Fruit fly (Drosophila melanogaster) whole organism, embryonic: Measurements from ENCODE around the gene Kaz-m1.

Experiments used
- Atf3 ChIP-seq: fragments of 200-800 bp; sonication (Bioruptor generic); optimal IDR thresholded peaks from 3 replicates; lab custom pipeline; 2016; ENCODE audit warnings: missing biosample characterization, missing genetic modification characterization
- Awh ChIP-seq: fragments of 200-800 bp; sonication (Bioruptor generic); IDR thresholded peaks from 2 replicates; pipeline ENCODE4, ENCODE4 v1.3.6; 2022; ENCODE audit warnings: missing biosample characterization, missing genetic modification characterization
- Blimp-1 ChIP-seq: fragments of 200-800 bp; sonication (Bioruptor generic); optimal IDR thresholded peaks from 3 replicates; lab custom pipeline; 2018; ENCODE audit warnings: missing biosample characterization, missing genetic modification characterization, mild to moderate bottlenecking, moderate library complexity, missing genetic modification reagents
- CG10209 ChIP-seq: fragments of 200-800 bp; sonication (Bioruptor generic); optimal IDR thresholded peaks from 3 replicates; lab custom pipeline; 2017; ENCODE audit warnings: missing biosample characterization, mild to moderate bottlenecking, missing genetic modification characterization, missing genetic modification reagents
- CG1024 ChIP-seq: fragments of 200-800 bp; sonication (Bioruptor generic); IDR thresholded peaks from 2 replicates; pipeline ENCODE4 v1.3.6; 2022; ENCODE audit warnings: missing biosample characterization, missing genetic modification characterization
- CG12155 ChIP-seq: fragments of 200-800 bp; sonication (Bioruptor generic); optimal IDR thresholded peaks from 3 replicates; lab custom pipeline; 2016; ENCODE audit warnings: missing biosample characterization, missing genetic modification characterization
- CG14667 ChIP-seq: fragments of 200-800 bp; sonication (Bioruptor generic); IDR thresholded peaks from 2 replicates; pipeline ENCODE4 v1.3.6; 2022; ENCODE audit warnings: missing biosample characterization, missing genetic modification characterization
- CG17359 ChIP-seq: fragments of 200-800 bp; sonication (Bioruptor generic); optimal IDR thresholded peaks from 3 replicates; lab custom pipeline; 2018; ENCODE audit warnings: missing biosample characterization, mild to moderate bottlenecking, missing genetic modification characterization, moderate library complexity
- CG18011 ChIP-seq: fragments of 200-800 bp; sonication (Bioruptor generic); optimal IDR thresholded peaks from 2 replicates; lab custom pipeline; 2017; ENCODE audit warnings: missing biosample characterization, missing genetic modification characterization, mild to moderate bottlenecking, moderate library complexity, missing genotype
- CG18599 ChIP-seq: fragments of 200-800 bp; sonication (Bioruptor generic); optimal IDR thresholded peaks from 3 replicates; lab custom pipeline; 2017; ENCODE audit warnings: missing biosample characterization, missing genetic modification characterization, mild to moderate bottlenecking, moderate library complexity, missing genetic modification reagents
- CG2875 ChIP-seq: fragments of 200-800 bp; sonication (Bioruptor generic); optimal IDR thresholded peaks from 2 replicates; lab custom pipeline; 2017; ENCODE audit warnings: missing biosample characterization, mild to moderate bottlenecking, missing genetic modification characterization, missing genetic modification reagents
- CG30403 ChIP-seq: fragments of 200-800 bp; sonication (Bioruptor generic); optimal IDR thresholded peaks from 3 replicates; lab custom pipeline; 2016; ENCODE audit warnings: missing biosample characterization, missing genetic modification characterization
- CG32772 ChIP-seq: fragments of 200-800 bp; sonication (Bioruptor generic); IDR thresholded peaks from 2 replicates; pipeline ENCODE4 v1.3.6; 2022; ENCODE audit warnings: missing biosample characterization, missing genetic modification characterization
- CG3847 ChIP-seq: fragments of 200-800 bp; sonication (Bioruptor generic); IDR thresholded peaks from 2 replicates; pipeline ENCODE4 v1.3.6; 2022; ENCODE audit warnings: missing biosample characterization, missing genetic modification characterization
- CG42726 ChIP-seq: fragments of 200-800 bp; sonication (Bioruptor generic); IDR thresholded peaks from 2 replicates; pipeline ENCODE4 v1.3.6; 2022; ENCODE audit warnings: missing biosample characterization, missing genetic modification characterization; ENCODE audit not compliant: partially characterized antibody
- CG9215 ChIP-seq: fragments of 200-800 bp; sonication (Bioruptor generic); IDR thresholded peaks from 2 replicates; pipeline ENCODE4 v1.3.6; 2022; ENCODE audit warnings: missing biosample characterization, missing genetic modification characterization
- D19B ChIP-seq: fragments of 200-800 bp; sonication (Bioruptor generic); optimal IDR thresholded peaks from 2 replicates; lab custom pipeline; 2017; ENCODE audit warnings: missing biosample characterization, mild to moderate bottlenecking, missing genetic modification characterization
- HLHmδ ChIP-seq: fragments of 200-800 bp; sonication (Bioruptor generic); optimal IDR thresholded peaks from 2 replicates; lab custom pipeline; 2018; ENCODE audit warnings: missing biosample characterization, mild to moderate bottlenecking, missing genetic modification characterization, moderate library complexity
- Hmr ChIP-seq: fragments of 200-800 bp; sonication (Bioruptor generic); optimal IDR thresholded peaks from 3 replicates; lab custom pipeline; 2017; ENCODE audit warnings: mild to moderate bottlenecking, missing biosample characterization, missing genetic modification reagents, missing genetic modification characterization
- Oli ChIP-seq: fragments of 200-800 bp; sonication (Bioruptor generic); optimal IDR thresholded peaks from 2 replicates; lab custom pipeline; 2018; ENCODE audit warnings: missing biosample characterization, mild to moderate bottlenecking, missing genetic modification characterization, moderate library complexity
- Ravus ChIP-seq: fragments of 200-800 bp; sonication (Bioruptor generic); IDR thresholded peaks from 2 replicates; pipeline ENCODE4 v1.3.6; 2022; ENCODE audit warnings: missing biosample characterization, missing genetic modification characterization
- Side ChIP-seq: fragments of 200-800 bp; sonication (Bioruptor generic); optimal IDR thresholded peaks from 2 replicates; lab custom pipeline; 2016; ENCODE audit warnings: missing biosample characterization, missing genetic modification characterization
- bab2 ChIP-seq: fragments of 200-800 bp; sonication (Bioruptor generic); optimal IDR thresholded peaks from 2 replicates; lab custom pipeline; 2016; ENCODE audit warnings: missing biosample characterization, missing genetic modification characterization
- bbx ChIP-seq: fragments of 200-800 bp; sonication (Bioruptor generic); IDR thresholded peaks from 2 replicates; pipeline ENCODE4 v1.3.6; 2022; ENCODE audit warnings: missing biosample characterization, missing genetic modification characterization; ENCODE audit not compliant: partially characterized antibody
- bcd ChIP-seq: fragments of 200-800 bp; sonication (Bioruptor generic); optimal IDR thresholded peaks from 2 replicates; lab custom pipeline; 2017; ENCODE audit warnings: missing biosample characterization, mild to moderate bottlenecking, missing genetic modification characterization
- bsh ChIP-seq, 2 experiments: fragments of 200-800 bp; sonication (Bioruptor generic); optimal IDR thresholded peaks; 2 replicates each; lab custom pipeline; 2017 to 2018; ENCODE audit warnings: mild to moderate bottlenecking in 2 of 2, missing biosample characterization in 2 of 2, missing genetic modification characterization in 2 of 2, moderate library complexity in 1 of 2
- emc ChIP-seq: fragments of 200-800 bp; sonication (Bioruptor generic); optimal IDR thresholded peaks from 2 replicates; lab custom pipeline; 2016; ENCODE audit warnings: missing biosample characterization, missing genetic modification characterization
- esg ChIP-seq: fragments of 200-800 bp; sonication (Bioruptor generic); conservative IDR thresholded peaks from 2 replicates; pipeline ENCODE4 v1.3.6; 2022; ENCODE audit warnings: missing biosample characterization, missing genetic modification characterization
- eve ChIP-seq, 2 experiments: fragments of >200 bp; optimal IDR thresholded peaks; 2 replicates each; lab custom pipeline; 2017; ENCODE audit warnings: missing biosample characterization in 2 of 2, missing genetic modification characterization in 2 of 2
- fd102C ChIP-seq: fragments of 200-800 bp; sonication (Bioruptor generic); optimal IDR thresholded peaks from 2 replicates; lab custom pipeline; 2018; ENCODE audit warnings: missing biosample characterization, mild to moderate bottlenecking, missing genetic modification characterization, moderate library complexity
- fd96Cb ChIP-seq: fragments of 200-800 bp; sonication (Bioruptor generic); optimal IDR thresholded peaks from 2 replicates; lab custom pipeline; 2018; ENCODE audit warnings: missing biosample characterization, mild to moderate bottlenecking, missing genetic modification characterization, moderate library complexity
- fru ChIP-seq: fragments of >200 bp; optimal IDR thresholded peaks from 2 replicates; lab custom pipeline; 2017
- gem ChIP-seq: fragments of 200-800 bp; sonication (Bioruptor generic); optimal IDR thresholded peaks from 2 replicates; lab custom pipeline; 2019; ENCODE audit warnings: missing biosample characterization, mild to moderate bottlenecking, missing genetic modification characterization, moderate library complexity
- gt ChIP-seq: fragments of 200-800 bp; sonication (Bioruptor generic); IDR thresholded peaks from 2 replicates; pipeline ENCODE4 v1.3.6; 2022; ENCODE audit warnings: missing biosample characterization, missing genetic modification characterization
- knrl ChIP-seq: fragments of 200-800 bp; sonication (Bioruptor generic); IDR thresholded peaks from 3 replicates; pipeline ENCODE4 v1.3.6; 2022; ENCODE audit warnings: missing biosample characterization, missing genetic modification characterization; ENCODE audit not compliant: partially characterized antibody
- odd ChIP-seq: fragments of 200-800 bp; sonication (Bioruptor generic); optimal IDR thresholded peaks from 2 replicates; lab custom pipeline; 2017; ENCODE audit warnings: missing biosample characterization, mild to moderate bottlenecking, missing genetic modification characterization
- pb ChIP-seq: fragments of 200-800 bp; sonication (Bioruptor generic); optimal IDR thresholded peaks from 3 replicates; lab custom pipeline; 2016; ENCODE audit warnings: missing biosample characterization, missing genetic modification characterization
- psq ChIP-seq: fragments of 200-800 bp; sonication (Bioruptor generic); optimal IDR thresholded peaks from 2 replicates; lab custom pipeline; 2017; ENCODE audit warnings: missing biosample characterization, missing genetic modification characterization
- row ChIP-seq: fragments of 200-800 bp; sonication (Bioruptor generic); IDR thresholded peaks from 3 replicates; pipeline ENCODE4 v1.3.6; 2022; ENCODE audit warnings: missing biosample characterization, missing genetic modification characterization
- seq ChIP-seq: fragments of 200-800 bp; sonication (Bioruptor generic); IDR thresholded peaks from 2 replicates; pipeline ENCODE4 v1.3.6; 2022; ENCODE audit warnings: missing biosample characterization, missing genetic modification characterization
- shn ChIP-seq: fragments of 200-800 bp; sonication (Bioruptor generic); optimal IDR thresholded peaks from 3 replicates; lab custom pipeline; 2016; ENCODE audit warnings: missing biosample characterization, missing genetic modification characterization
- stc ChIP-seq: fragments of 200-800 bp; sonication (Bioruptor generic); IDR thresholded peaks from 2 replicates; pipeline ENCODE4 v1.3.6; 2022; ENCODE audit warnings: missing biosample characterization, missing genetic modification characterization
- tx ChIP-seq: fragments of 200-800 bp; sonication (Bioruptor generic); optimal IDR thresholded peaks from 2 replicates; lab custom pipeline; 2016; ENCODE audit warnings: missing biosample characterization, missing genetic modification characterization
- wek ChIP-seq: fragments of 200-800 bp; sonication (Bioruptor generic); optimal IDR thresholded peaks from 3 replicates; lab custom pipeline; 2018; ENCODE audit warnings: missing biosample characterization, mild to moderate bottlenecking, missing genetic modification characterization, moderate library complexity
- zen2 ChIP-seq: fragments of 200-800 bp; sonication (Bioruptor generic); IDR thresholded peaks from 3 replicates; pipeline ENCODE4 v1.3.6; 2022; ENCODE audit warnings: missing biosample characterization, missing genetic modification characterization; ENCODE audit not compliant: partially characterized antibody
- zfh2 ChIP-seq: fragments of 200-800 bp; sonication (Bioruptor generic); optimal IDR thresholded peaks from 2 replicates; lab custom pipeline; 2016; ENCODE audit warnings: missing biosample characterization, missing genetic modification characterization

Gene Kaz-m1

dm6 chr3R:26052150-26052908, 37.8 kb downstream of the Kaz-m1 start, which contains the start of the genes Exo84 and Vps2 (continued):
- TF ChIP-seq bab2 (peak; percentile 38), bsh (GFP tag; optimal IDR thresholded peaks at IDR 0.05; lab: Kevin White, UChicago) (peak in 1 of 2 experiments; percentile 17), HLHmδ (GFP tag; lab: Kevin White, UChicago) (no peak), Hmr (GFP tag; lab: Kevin White, UChicago) (no peak)

dm6 chr3R:26055214-26055632, 40.7 kb downstream of the Kaz-m1 start, which contains the start of gene Cmpk:
Cmpk (minus strand) TSS chr3R:26055438.
- TF ChIP-seq CG2875 (GFP tag; lab: Kevin White, UChicago) (peak; percentile 74), seq (GFP tag; lab: Robert Waterston, UW) (0 out of 2 replicates have a peak, but pooled peaks have one; percentile 31), bbx (peak; percentile 68; the same call in 1 of the 2 replicates), Oli (tag; lab: Kevin White, UChicago) (peak; percentile 41), CG30403 (GFP tag; lab: Kevin White, UChicago) (peak; percentile 36), CG42726 (GFP tag; lab: Robert Waterston, UW) (peak; percentile 58; the same call in 1 of the 2 replicates), CG3847 (GFP tag; lab: Robert Waterston, UW) (0 out of 2 replicates have a peak, but pooled peaks have one; percentile 52), psq (peak; percentile 12), Blimp-1 (no peak), Atf3 (GFP tag; lab: Kevin White, UChicago) (peak; percentile 67), CG18599 (GFP tag; lab: Kevin White, UChicago) (peak; percentile 84), zfh2 (peak; percentile 68), row (peak; percentile 51; the same call in 2 of the 3 replicates), stc (peak; percentile 59; the same call in 1 of the 2 replicates), CG18011 (GFP tag; lab: Kevin White, UChicago) (peak; percentile 57), Side (GFP tag; lab: Kevin White, UChicago) (peak; percentile 55), CG14667 (GFP tag; lab: Robert Waterston, UW) (peak; percentile 20; the same call in 1 of the 2 replicates), fd102C (GFP tag; lab: Kevin White, UChicago) (peak; percentile 53), CG9215 (GFP tag; lab: Robert Waterston, UW) (no peak), HLHmδ (GFP tag; lab: Kevin White, UChicago) (peak; percentile 91), shn (GFP tag; lab: Kevin White, UChicago) (peak; percentile 32), gt (peak; percentile 54), gem (tag; lab: Kevin White, UChicago) (peak; percentile 46), eve (GFP tag; optimal IDR thresholded peaks at IDR 0.05; lab: Kevin White, UChicago) (no peak), CG32772 (GFP tag; lab: Robert Waterston, UW) (no peak), CG10209 (GFP tag; lab: Kevin White, UChicago) (peak; percentile 75), wek (peak; percentile 68), knrl (GFP tag; lab: Robert Waterston, UW) (0 out of 3 replicates have a peak, but pooled peaks have one; percentile 32), odd (GFP tag; lab: Kevin White, UChicago) (peak; percentile 81), CG17359 (tag; lab: Kevin White, UChicago) (peak; percentile 64), emc (GFP tag; lab: Kevin White, UChicago) (peak; percentile 9), esg (GFP tag; lab: Robert Waterston, UW) (no peak), bcd (GFP tag; lab: Kevin White, UChicago) (peak; percentile 83), CG1024 (GFP tag; lab: Robert Waterston, UW) (peak; percentile 47), bab2 (peak; percentile 12), Ravus (GFP tag; lab: Robert Waterston, UW) (no peak), CG12155 (no peak), fru (lab: Kevin White, UChicago) (no peak), D19B (peak; percentile 21), Awh (no peak), tx (no peak), pb (GFP tag; lab: Kevin White, UChicago) (peak; percentile 5), zen2 (peak; percentile 42; the same call in 2 of the 3 replicates), fd96Cb (tag; lab: Kevin White, UChicago) (no peak)
